Worm (Caenorhabditis elegans): ENCODE measurements around the gene srw-71.

DNA sequence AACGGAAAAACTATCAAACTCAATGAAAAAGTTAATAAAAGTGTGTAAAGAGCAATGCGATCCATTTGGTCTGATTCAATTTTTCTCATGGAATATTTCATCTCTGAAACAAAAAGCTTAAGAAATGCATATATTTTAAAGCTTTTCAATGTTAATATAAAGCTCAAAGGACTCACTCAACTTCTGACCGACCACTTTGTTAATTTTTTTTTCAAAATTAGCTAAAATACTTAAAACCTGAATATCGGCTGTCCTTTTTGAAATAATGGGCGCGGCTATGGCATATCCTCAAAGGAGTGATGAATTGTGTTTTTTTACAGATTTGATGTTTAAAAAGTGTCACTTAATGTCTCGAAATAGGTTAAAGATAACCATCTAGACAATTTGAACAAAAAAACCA, 41.1 kb downstream of the srw-71 start, which contains the start of gene C02H6.1:
- TF ChIP-seq ref-1 (GFP tag; conservative IDR thresholded peaks at IDR 0.05) (no peak), flt-1 (GFP tag; IDR thresholded peaks at IDR 0.05) (no peak), cog-1 (tag; optimal IDR thresholded peaks at IDR 0.05) (no peak), ztf-23 (GFP tag; IDR thresholded peaks at IDR 0.05) (no peak), klf-2 (GFP tag; conservative IDR thresholded peaks at IDR 0.05) (no peak), med-1 (GFP tag; optimal IDR thresholded peaks at IDR 0.05; ENCODE audit: insufficient read depth) (no peak), T22C8.4 (GFP tag; IDR thresholded peaks at IDR 0.05) (no peak), ztf-29 (GFP tag; IDR thresholded peaks at IDR 0.05) (no peak)

Data from whole organism, midembryonic.